Worm (Caenorhabditis elegans): ENCODE measurements around the gene ttr-54.

The ttr-54 gene

ce11 chrIV:10206182-10206581, 50.6 kb downstream of the ttr-54 start, which contains the start of gene K04D7.6:
K04D7.6 (minus strand) TSS chrIV:10206282.
- TF ChIP-seq nhr-71 (tag; optimal IDR thresholded peaks at IDR 0.05) (no peak), unc-98 (GFP tag; IDR thresholded peaks at IDR 0.05) (no peak), sptf-1 (tag; optimal IDR thresholded peaks at IDR 0.05) (no peak), C16A3.4 (tag; optimal IDR thresholded peaks at IDR 0.05) (no peak), ceh-63 (GFP tag; optimal IDR thresholded peaks at IDR 0.05) (no peak), C04F5.9 (tag; optimal IDR thresholded peaks at IDR 0.05) (no peak), lin-13 (GFP tag; optimal IDR thresholded peaks at IDR 0.05) (no peak), hpl-2 (GFP tag; optimal IDR thresholded peaks at IDR 0.05) (no peak)

All from whole organism, L1 larva.